Fruit fly (Drosophila melanogaster): ENCODE results near the gene Ndfip.

dm6 chr3L:17647543-17647942, 6.5 kb downstream of the Ndfip start:
- TF ChIP-seq Hr39 (GFP tag; optimal IDR thresholded peaks at IDR 0.05): no peak
- no peak for TF ChIP-seq Ets21C (GFP tag; optimal IDR thresholded peaks at IDR 0.05)
- TF ChIP-seq CG6163 (GFP tag; IDR thresholded peaks at IDR 0.05): no peak
- no peak for TF ChIP-seq CG8119 (GFP tag; IDR thresholded peaks at IDR 0.05)
- TF ChIP-seq CG16779 (tag; optimal IDR thresholded peaks at IDR 0.05): no peak
- TF ChIP-seq CG1621 (tag; optimal IDR thresholded peaks at IDR 0.05): no peak
- TF ChIP-seq topi (GFP tag; optimal IDR thresholded peaks at IDR 0.05): no peak
- no peak for TF ChIP-seq CG10631 (GFP tag; optimal IDR thresholded peaks at IDR 0.05)
- TF ChIP-seq esn (GFP tag; optimal IDR thresholded peaks at IDR 0.05): no peak
- no peak for TF ChIP-seq CG34406 (GFP tag; optimal IDR thresholded peaks at IDR 0.05)
